Fruit fly (Drosophila melanogaster): ENCODE results near the gene CG42820.

The CG42820 gene

DNA sequence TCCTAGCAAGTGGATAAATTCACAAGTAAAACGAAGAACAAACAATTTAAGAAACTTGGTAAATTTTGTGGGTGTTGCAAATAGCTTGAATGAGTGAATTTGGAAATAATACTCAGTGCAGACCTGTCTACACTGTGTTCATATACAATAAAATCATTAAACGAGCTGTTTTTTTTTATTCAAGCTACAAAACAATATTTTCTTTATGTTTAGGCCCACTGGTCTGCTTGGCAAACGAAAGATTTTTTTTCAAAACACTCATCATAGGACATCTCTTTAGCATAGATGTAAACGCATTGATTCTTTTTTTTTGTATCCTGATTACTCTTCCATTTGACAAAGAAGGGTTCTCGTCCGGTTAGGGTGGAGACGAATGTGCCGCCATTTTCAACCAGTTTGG is at the start of gene CG42820:
CG42820 (minus strand) TSS at position 101 of the 400 bp plus-strand sequence.
- TF ChIP-seq CTCF (optimal IDR thresholded peaks at IDR 0.05) = no peak
- no peak for TF ChIP-seq CG8478 (optimal IDR thresholded peaks at IDR 0.05)

DNA sequence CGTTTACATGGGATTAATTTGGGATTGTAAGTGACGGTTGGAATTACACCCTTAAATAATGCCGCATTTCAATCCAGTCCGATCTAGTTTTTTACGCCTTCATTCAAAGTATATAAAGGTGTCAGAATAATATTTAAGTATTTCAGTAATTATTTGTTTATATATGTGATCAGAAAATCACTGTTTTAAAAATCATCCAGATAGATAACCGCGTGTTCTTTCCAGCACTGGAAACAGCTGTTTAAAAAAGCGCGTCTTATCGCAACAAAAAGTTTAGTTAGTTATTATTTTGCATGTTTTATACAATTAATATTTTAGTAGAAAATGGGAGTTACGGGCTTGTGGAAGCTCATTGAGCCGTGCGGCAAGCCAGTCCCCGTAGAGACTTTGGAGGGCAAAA is 45.9 kb upstream of the CG42820 start, which contains the start of gene mus201:
mus201 (plus strand) TSS at position 118 of the 400 bp plus-strand sequence.
- TF ChIP-seq CTCF (optimal IDR thresholded peaks at IDR 0.05) (no peak), CG8478 (optimal IDR thresholded peaks at IDR 0.05) (no peak)

DNA sequence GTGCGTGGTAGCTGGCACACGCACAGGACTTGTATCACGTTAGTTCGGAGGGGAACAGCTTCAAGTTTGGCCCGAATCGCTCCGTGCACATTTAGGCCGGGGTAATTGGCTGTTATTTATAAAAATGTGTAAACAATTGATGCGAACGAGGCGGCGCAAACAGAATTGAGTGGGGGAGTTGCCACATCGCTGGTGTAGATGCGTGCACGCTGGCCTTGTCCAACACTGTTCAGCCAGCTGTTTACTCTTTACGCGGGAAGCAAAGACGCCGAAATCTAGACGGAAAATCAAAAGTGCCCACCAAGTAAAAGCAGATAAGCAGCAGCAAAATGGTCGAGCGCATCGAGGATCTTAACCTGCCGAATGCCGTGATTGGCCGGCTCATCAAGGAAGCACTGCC is 45.0 kb upstream of the CG42820 start, which contains the start of the genes D12 and Chrac-14:
D12 (minus strand) TSS at position 190 of the 400 bp plus-strand sequence.
Chrac-14 (plus strand) TSS at position 230 of the 400 bp plus-strand sequence.
- no peak for TF ChIP-seq CG8478 (optimal IDR thresholded peaks at IDR 0.05)
- TF ChIP-seq CTCF (optimal IDR thresholded peaks at IDR 0.05) = no peak

DNA sequence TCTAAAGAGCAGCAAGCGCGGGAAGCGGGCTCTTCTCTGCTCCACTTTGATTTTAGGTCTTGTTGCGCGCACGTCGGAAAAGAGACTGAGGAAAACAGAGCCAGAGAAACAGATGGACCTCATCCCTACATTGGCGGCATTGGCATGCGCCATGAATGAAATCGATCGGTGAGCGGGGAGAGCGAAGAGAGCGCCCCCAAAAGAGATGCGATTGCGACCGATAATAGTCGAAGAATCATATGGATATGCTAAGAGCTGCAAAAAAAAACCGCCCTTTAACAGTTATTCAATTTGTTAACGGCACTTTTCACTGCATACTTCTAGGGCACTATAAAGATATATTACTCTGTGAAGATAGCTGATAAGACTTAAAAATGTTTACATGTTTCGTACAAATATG is 41.3 kb upstream of the CG42820 start, which contains the start of gene grk:
grk (minus strand) TSS at position 87 of the 400 bp plus-strand sequence.
- TF ChIP-seq CG8478 (optimal IDR thresholded peaks at IDR 0.05) = no peak
- no peak for TF ChIP-seq CTCF (optimal IDR thresholded peaks at IDR 0.05)

DNA sequence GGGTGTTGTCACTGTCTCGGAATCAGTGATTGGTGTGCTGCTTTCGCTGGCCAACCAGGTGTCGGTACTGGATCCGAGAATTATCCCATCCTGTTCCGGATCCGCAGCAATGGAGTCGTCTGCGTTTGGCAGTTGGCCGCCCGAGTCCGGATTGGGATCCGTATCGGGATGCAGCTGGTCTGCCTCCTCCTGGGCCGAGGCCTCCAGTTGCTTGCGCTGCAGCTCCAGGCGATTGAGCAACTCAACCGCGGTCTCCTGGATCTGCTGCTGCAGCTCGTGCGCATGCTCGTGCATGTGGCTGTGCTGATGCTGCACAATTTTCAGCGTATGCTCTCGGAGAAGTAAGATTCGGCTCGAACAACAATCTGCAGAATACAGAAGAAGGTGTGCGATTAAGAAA is 39.9 kb upstream of the CG42820 start:
- TF ChIP-seq CTCF (optimal IDR thresholded peaks at IDR 0.05) (no peak), CG8478 (optimal IDR thresholded peaks at IDR 0.05) (no peak)

DNA sequence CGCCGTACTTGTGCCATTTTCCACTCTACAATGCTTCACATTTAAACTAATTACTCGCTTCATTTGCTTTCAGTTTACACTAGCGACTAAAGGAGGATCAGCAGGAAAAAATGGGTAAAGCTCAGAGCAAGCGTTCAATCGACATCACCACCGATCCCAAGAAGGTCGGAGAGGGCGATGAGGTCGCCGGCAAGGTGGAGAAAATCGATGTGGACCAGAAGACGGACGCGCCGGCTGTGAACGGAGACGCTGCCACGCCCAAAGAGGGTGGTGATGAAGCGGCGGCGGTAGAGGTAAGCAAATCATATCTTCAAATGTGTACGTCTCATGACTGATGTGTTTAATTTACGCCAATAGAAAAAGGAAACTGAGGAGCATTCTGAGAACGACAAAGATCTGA is 34.6 kb upstream of the CG42820 start:
- TF ChIP-seq CG8478 (optimal IDR thresholded peaks at IDR 0.05) (no peak), CTCF (optimal IDR thresholded peaks at IDR 0.05) (no peak)

DNA sequence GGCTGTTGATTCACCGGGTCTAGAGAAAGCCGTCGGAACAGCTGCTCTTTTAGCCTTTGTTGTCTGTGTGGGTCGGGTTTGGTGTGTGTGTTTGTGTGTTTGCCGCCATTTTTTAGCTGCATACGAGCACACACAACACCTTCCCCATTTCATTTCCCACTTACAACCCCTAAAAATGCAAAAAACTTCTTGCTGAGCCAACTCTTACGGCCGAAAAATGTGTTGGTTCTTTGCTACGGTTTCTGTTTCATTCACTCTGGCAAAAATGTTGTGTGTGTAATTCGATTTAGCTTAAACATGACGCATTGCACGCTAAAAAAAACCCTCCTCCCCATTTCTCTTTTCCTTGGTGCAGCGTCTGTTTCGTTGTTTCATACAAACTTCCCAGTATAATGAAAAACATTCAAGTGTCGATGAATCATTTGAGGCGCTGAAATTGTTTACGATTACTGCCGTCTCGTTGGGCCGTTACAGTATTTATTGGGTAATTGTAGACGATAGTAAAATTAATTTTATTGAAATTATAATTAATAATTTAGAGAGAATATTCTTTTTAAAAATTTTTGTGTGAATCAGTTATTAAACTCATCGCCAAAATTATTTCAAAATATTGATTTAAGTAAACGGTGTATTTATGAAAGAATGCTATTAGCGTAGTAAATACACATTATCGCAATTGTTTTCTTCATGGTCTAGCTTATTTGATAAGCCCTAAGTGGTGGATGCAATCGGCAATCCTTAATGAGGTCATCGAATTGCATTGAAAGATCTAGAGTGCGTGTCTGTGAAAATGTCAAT is 34.0 kb upstream of the CG42820 start:
- TF ChIP-seq CG8478 (optimal IDR thresholded peaks at IDR 0.05) = no peak
- TF ChIP-seq CTCF (optimal IDR thresholded peaks at IDR 0.05) = no peak

DNA sequence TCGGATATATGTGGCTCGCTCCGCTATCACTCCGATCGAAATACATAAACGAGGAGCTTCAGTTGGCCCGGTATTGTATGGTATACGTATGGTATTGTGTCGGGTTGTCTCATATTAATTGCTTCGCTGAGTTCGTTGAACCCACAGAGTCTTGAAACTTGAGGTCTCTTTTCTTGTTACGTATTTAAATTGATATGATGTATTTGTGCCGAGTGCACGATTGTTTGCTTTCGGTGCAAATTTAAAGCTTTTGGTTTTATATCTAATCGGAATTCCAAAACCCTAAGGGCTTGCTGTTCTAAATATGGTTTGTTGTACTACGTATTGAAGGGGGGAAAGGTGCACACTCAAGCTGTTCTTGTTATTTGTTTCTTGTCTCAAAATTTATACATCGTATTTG is 33.0 kb upstream of the CG42820 start:
- TF ChIP-seq CG8478 (optimal IDR thresholded peaks at IDR 0.05) (no peak), CTCF (optimal IDR thresholded peaks at IDR 0.05) (no peak)

DNA sequence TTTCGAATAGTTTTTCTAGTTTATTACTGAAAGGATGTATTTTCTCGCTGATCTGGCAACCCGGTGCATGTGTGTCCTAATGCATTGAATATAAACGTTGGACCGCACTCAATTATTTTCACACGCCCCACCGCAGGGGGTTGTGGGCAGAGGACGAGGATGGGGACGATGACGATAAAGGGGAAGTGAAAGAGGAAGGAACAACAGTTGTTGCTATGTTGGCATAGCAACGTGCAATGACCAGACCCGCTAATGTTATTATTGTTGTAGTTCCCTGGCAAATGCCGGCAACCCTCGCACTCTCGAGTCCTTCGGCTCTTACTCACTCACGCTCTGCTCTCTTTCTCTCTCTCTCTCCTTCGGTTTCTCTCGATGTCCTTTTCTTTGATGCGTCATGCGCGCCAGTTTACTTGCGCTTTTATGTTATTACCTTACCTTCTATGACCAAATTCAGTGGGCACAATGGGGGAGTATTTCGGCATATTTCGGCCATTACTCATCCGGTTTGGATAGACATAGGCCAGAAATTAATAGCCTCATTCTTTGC is 32.5 kb upstream of the CG42820 start:
- TF ChIP-seq CTCF (optimal IDR thresholded peaks at IDR 0.05) (no peak), CG8478 (optimal IDR thresholded peaks at IDR 0.05) (no peak)

DNA sequence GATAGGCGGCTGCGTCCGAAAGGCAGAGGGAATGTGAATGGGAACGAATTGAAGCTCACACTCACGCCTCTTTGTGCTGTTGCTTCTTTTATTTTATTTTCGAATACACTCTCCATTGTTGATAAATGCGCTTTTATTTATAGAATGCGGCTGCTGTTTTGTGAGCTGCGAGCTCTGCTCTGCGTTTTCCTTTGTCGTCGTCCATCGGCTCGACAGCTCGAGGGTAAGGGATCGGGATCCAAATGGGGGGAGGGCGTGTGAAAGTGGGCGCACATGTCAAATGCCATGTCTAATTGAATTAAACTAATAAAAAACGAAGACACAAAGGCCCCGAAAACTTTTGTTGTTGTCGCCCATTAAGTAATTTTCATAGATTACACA is 31.9 kb upstream of the CG42820 start:
- TF ChIP-seq CTCF (optimal IDR thresholded peaks at IDR 0.05) = no peak
- TF ChIP-seq CG8478 (optimal IDR thresholded peaks at IDR 0.05) = no peak

DNA sequence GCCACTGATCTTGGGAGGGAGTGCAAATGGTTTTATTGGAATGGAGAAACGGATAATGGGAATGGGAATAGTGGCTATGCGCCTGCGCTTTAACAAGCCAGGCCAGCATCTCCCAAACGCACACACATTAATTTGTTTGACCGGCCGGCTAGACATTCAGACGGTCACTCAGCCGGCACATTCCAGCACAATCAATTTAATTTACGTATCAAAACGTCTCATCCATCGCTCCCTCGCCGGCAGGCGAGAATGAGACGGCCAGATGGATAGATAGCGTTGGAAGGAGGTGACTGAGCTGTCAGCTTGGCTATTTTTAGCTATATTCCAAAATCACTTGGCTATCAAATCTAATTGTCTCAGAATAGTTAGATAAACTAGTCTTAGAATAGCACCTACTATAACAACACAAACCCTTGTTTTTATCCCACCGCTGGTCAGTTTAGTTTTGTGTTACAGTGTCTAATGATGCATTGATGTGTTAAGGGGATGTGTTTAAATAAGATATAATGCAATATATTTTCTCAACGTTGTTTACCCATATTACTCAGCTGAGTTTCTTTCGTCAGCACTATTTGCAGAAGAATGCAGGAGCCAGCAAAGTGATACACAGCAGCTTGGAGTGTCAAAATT is 31.4 kb upstream of the CG42820 start:
- TF ChIP-seq CTCF (optimal IDR thresholded peaks at IDR 0.05) (no peak), CG8478 (optimal IDR thresholded peaks at IDR 0.05) (no peak)

DNA sequence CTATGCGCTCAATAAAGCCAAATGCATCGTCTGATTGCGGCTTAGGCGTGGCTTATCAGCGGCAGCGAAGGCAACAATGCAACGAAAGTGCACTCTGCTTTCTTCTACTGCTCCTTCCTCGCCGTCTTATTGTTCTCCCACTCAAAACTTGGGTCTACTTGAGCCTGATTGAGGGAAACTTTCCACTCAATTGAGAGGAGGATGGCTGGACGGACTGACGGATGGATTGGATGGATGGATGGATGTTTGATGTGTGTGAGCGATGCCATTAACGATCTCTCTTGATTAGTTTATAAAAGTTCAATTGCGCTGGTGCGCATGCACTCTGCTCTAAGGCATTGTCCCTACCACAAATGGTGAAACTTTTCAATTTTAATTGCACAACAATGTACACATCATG is 30.8 kb upstream of the CG42820 start:
- no peak for TF ChIP-seq CTCF (optimal IDR thresholded peaks at IDR 0.05)
- no peak for TF ChIP-seq CG8478 (optimal IDR thresholded peaks at IDR 0.05)

DNA sequence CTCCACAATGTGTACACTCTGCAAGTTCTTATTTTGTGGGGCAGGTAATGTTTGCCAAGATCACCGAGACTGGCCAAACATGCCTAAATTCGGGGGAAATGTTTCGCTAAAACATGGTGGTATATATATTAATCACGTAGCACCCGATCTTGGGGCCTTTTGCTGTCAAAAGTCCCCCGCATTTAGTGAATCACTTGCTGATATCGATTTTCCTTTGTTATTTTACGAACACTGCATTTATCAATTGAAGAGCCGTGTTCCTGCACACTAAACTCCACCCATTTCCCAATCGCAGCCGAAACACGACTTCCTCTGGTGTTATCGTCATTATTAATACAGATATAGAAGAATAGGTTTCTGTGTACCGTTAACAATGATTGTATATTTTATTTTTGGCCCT is 29.5 kb upstream of the CG42820 start:
- TF ChIP-seq CTCF (optimal IDR thresholded peaks at IDR 0.05) (no peak), CG8478 (optimal IDR thresholded peaks at IDR 0.05) (no peak)

DNA sequence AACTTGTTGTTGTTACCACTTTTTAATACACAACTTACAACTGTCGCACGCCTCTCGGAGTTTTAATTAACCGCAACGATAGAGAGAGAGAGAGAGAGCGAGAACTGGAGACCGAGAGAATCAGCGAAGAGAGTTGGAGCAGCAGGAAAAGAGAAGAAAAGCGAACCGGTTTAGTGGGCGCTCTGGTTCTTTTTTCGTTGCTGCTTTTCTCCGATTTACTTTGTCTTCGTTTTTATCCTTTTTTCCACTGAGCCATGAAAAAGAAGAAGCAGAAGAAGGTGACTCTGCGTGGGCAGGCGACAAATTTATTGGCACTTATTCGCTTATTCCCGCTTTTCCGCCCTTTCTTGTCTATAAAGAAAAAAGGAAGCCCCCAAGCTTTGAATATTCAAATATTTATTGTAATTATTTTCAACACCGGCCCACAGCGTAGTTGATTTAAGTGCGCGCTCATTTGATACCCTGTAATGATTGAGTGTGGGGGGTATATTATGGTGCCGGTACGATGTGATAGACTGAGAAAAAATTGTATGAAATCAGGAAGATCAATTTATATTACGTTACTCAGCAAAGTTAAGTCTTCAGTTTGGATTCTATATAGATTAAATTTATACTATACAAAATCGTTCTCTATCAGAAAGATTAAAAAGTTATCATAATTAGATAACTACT is 28.2 kb upstream of the CG42820 start:
- TF ChIP-seq CG8478 (optimal IDR thresholded peaks at IDR 0.05) (no peak), CTCF (optimal IDR thresholded peaks at IDR 0.05) (no peak)

DNA sequence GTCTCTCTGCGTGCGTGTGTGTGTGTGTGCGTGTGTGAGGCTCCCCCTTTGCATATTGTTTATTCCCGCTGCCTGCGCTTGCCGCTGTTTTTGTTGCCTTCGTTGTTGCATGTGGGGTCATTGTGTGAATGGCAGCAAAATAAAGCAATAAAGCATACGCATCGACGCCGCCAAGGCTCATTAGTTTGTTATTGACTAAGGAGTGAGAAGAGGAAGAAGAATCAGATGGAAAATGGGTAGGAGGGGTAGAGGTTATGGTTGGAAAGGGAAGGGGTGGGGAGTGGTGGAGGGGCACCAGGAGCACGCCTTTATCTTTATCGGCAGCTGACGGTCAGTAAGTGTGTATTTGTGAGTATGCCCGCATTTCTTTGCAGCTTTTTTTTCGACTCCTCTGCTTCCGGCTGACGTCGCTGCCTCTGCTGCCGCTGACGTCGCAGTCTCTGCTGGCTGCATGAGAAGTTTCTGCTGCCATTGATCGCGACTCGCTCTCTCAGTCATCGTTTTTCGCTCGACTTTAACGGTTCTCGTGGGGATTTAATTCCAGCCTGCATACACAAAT is 27.3 kb upstream of the CG42820 start:
- TF ChIP-seq CTCF (optimal IDR thresholded peaks at IDR 0.05) (no peak), CG8478 (optimal IDR thresholded peaks at IDR 0.05) (no peak)
